Worm (Caenorhabditis elegans): ENCODE measurements around the gene txt-4.

- no peak for TF ChIP-seq tab-1 (GFP tag; IDR thresholded peaks at IDR 0.05)
- no peak for TF ChIP-seq cog-1 (tag; optimal IDR thresholded peaks at IDR 0.05)
- no peak for TF ChIP-seq med-1 (GFP tag; optimal IDR thresholded peaks at IDR 0.05; ENCODE audit: insufficient read depth)
- no peak for TF ChIP-seq ztf-29 (GFP tag; IDR thresholded peaks at IDR 0.05)
- TF ChIP-seq klf-2 (GFP tag; conservative IDR thresholded peaks at IDR 0.05) = no peak
- TF ChIP-seq T22C8.4 (GFP tag; IDR thresholded peaks at IDR 0.05) = no peak
- TF ChIP-seq ref-1 (GFP tag; conservative IDR thresholded peaks at IDR 0.05) = no peak
- no peak for TF ChIP-seq flt-1 (GFP tag; IDR thresholded peaks at IDR 0.05)
- TF ChIP-seq ztf-23 (GFP tag; IDR thresholded peaks at IDR 0.05) = no peak
These were observed 38.1 kb downstream of the txt-4 start, which contains the start of gene col-107 for ce11 chrIV:1548457-1548861.
